Worm (Caenorhabditis elegans) whole organism, L2 larva: ENCODE data around the gene F23B2.7.

ENCODE experiments used
- R02D3.7 ChIP-seq: fragments of 150-350 bp; optimal IDR thresholded peaks from 2 replicates; lab custom pipeline; 2014; ENCODE audit warnings: missing biosample characterization, missing genetic modification characterization
- blmp-1 ChIP-seq: sonication (generic microtip); optimal IDR thresholded peaks from 2 replicates; lab custom pipeline; 2017; ENCODE audit warnings: missing genetic modification characterization, mild to moderate bottlenecking, missing compliant biosample characterization, antibody characterized with exemption, moderate library complexity; ENCODE audit not compliant: insufficient read depth
- egl-27 ChIP-seq: sonication (generic microtip); optimal IDR thresholded peaks from 3 replicates; lab custom pipeline; 2017; ENCODE audit warnings: missing biosample characterization, missing genetic modification reagents, missing genetic modification characterization
- lin-13 ChIP-seq: fragments of 150-350 bp; optimal IDR thresholded peaks from 2 replicates; lab custom pipeline; 2014; ENCODE audit warnings: missing biosample characterization, missing genetic modification reagents, missing genetic modification characterization
- lsy-2 ChIP-seq, 2 experiments: fragments of 150-350 bp in 1 of 2; sonication (generic microtip) in 1 of 2; optimal IDR thresholded peaks; 2 replicates each; lab custom pipeline; 2014 to 2017; ENCODE audit warnings: missing biosample characterization in 2 of 2, missing genetic modification characterization in 2 of 2
- nhr-23 ChIP-seq: fragments of 150-350 bp; optimal IDR thresholded peaks from 2 replicates; lab custom pipeline; 2014; ENCODE audit warnings: missing biosample characterization, missing genetic modification reagents, missing genetic modification characterization
- peb-1 ChIP-seq: fragments of 150-350 bp; optimal IDR thresholded peaks from 2 replicates; lab custom pipeline; 2014; ENCODE audit warnings: missing biosample characterization, missing genetic modification characterization

DNA sequence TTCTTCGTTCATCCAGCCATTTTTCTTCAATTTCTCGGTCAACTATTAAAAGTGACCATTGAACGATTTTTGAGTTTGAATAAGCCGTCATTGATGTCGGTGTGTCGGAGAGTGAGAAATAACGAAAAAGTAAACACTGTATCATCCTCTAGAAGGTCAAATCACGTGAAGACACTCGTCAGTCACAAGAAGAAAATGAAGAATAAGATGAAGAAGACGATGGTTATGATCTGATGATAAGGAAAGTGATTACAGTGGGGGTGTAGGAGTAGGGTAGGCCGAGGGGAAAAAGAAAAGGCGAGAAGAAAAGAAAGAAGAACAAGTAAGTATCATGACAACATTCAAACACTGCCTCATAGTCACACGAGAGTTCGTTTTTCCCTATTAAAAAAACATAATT, 47.9 kb downstream of the F23B2.7 start:
- no peak for TF ChIP-seq nhr-23 (tag; lab: Kevin White, UChicago)
- TF ChIP-seq peb-1 (tag; lab: Kevin White, UChicago) = no peak
- peak; percentile 48 for TF ChIP-seq blmp-1 (tag; lab: Kevin White, UChicago)
- no peak for TF ChIP-seq R02D3.7 (tag; lab: Kevin White, UChicago)
- peak; percentile 35 for TF ChIP-seq egl-27 (tag; lab: Kevin White, UChicago)
- TF ChIP-seq lsy-2 (tag; optimal IDR thresholded peaks at IDR 0.05; lab: Kevin White, UChicago) = peak in 1 of 2 experiments; percentile 59
- no peak for TF ChIP-seq lin-13 (GFP tag; lab: Kevin White, UChicago)
